Fruit fly (Drosophila melanogaster) whole organism, pupa: ENCODE results near the gene CG43156.

Source experiments
- CG10348 ChIP-seq: fragments of 200-800 bp; sonication (Bioruptor generic); IDR thresholded peaks from 2 replicates; pipeline ENCODE4 v1.3.6; 2022; ENCODE audit warnings: missing biosample characterization, missing genetic modification characterization
- CG15710 ChIP-seq: fragments of 200-800 bp; sonication (Bioruptor generic); optimal IDR thresholded peaks from 2 replicates; lab custom pipeline; 2018; ENCODE audit warnings: missing biosample characterization, mild to moderate bottlenecking, missing genetic modification characterization, moderate library complexity
- CG32121 ChIP-seq: fragments of 200-800 bp; sonication (Bioruptor generic); IDR thresholded peaks from 2 replicates; pipeline ENCODE4 v1.3.6; 2022; ENCODE audit warnings: missing biosample characterization, missing genetic modification characterization
- CG34367 ChIP-seq: fragments of 200-800 bp; sonication (Bioruptor generic); optimal IDR thresholded peaks from 2 replicates; lab custom pipeline; 2018; ENCODE audit warnings: missing biosample characterization, mild to moderate bottlenecking, missing genetic modification characterization
- CG4496 ChIP-seq: fragments of 200-800 bp; sonication (Bioruptor generic); IDR thresholded peaks from 3 replicates; pipeline ENCODE4 v1.3.6; 2022; ENCODE audit warnings: missing biosample characterization, missing genetic modification characterization
- CG8301 ChIP-seq: fragments of 200-800 bp; sonication (Bioruptor generic); optimal IDR thresholded peaks from 2 replicates; lab custom pipeline; 2018; ENCODE audit warnings: missing biosample characterization, mild to moderate bottlenecking, missing genetic modification characterization
- CG9948 ChIP-seq: fragments of 200-800 bp; sonication (Bioruptor generic); optimal IDR thresholded peaks from 2 replicates; lab custom pipeline; 2018; ENCODE audit warnings: missing biosample characterization, mild to moderate bottlenecking, missing genetic modification characterization, moderate library complexity
- D1 ChIP-seq: fragments of 200-800 bp; sonication (Bioruptor generic); optimal IDR thresholded peaks from 2 replicates; lab custom pipeline; 2018; ENCODE audit warnings: missing biosample characterization, mild to moderate bottlenecking, missing genetic modification characterization, moderate library complexity
- EcR ChIP-seq: fragments of 200-800 bp; sonication (Bioruptor generic); optimal IDR thresholded peaks from 3 replicates; lab custom pipeline; 2019; ENCODE audit warnings: missing biosample characterization, missing genetic modification characterization, mild to moderate bottlenecking, moderate library complexity, missing genetic modification reagents
- Ets98B ChIP-seq: fragments of 200-800 bp; sonication (Bioruptor generic); IDR thresholded peaks from 2 replicates; pipeline ENCODE4 v1.3.6; 2022; ENCODE audit warnings: missing biosample characterization, missing genetic modification characterization
- Pif1A ChIP-seq: fragments of 200-800 bp; sonication (Bioruptor generic); optimal IDR thresholded peaks from 3 replicates; lab custom pipeline; 2016; ENCODE audit warnings: missing biosample characterization, missing genetic modification characterization
- gl ChIP-seq: fragments of 200-800 bp; sonication (Bioruptor generic); optimal IDR thresholded peaks from 2 replicates; lab custom pipeline; 2018; ENCODE audit warnings: missing biosample characterization, mild to moderate bottlenecking, missing genetic modification characterization
- rn ChIP-seq: fragments of 200-800 bp; sonication (Bioruptor generic); IDR thresholded peaks from 2 replicates; pipeline ENCODE4 v1.3.6; 2022; ENCODE audit warnings: missing biosample characterization, missing genetic modification characterization

DNA sequence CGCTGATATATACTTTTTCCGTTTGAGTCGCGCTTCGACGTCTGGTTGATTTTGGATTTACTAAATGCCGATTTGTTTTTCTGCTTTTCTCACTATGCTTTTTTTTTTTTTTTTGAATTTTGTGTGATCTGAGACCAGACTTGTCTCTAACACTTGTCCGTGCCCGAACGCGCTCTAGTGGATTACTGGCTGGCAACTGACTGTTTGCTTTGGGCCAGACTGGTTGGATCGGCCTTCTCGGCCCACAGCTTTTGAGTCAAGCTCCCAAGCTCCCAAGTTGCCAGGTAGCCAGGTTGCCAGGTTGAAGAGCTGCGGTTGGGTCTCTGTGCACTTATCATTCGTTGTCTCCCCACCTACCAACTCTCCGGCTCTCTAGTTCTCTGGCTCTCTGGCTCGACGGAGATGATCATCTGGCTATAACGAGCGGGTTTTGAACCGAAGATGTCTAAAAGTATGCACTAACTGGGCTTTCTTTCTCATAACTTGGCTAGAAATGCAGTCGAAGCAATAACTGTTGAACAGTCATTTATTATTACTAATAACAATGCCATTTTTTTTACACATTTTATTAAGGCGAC, 10.5 kb upstream of the CG43156 start, which contains the start of gene pot:
- TF ChIP-seq Ets98B (GFP tag; lab: Robert Waterston, UW) (peak; percentile 43; the same call in 1 of the 2 replicates), D1 (tag; lab: Kevin White, UChicago) (no peak), rn (GFP tag; lab: Robert Waterston, UW) (no peak), Pif1A (GFP tag; lab: Kevin White, UChicago) (no peak), EcR (GFP tag; lab: Kevin White, UChicago) (no peak), CG15710 (tag; lab: Kevin White, UChicago) (no peak), CG4496 (GFP tag; lab: Robert Waterston, UW) (no peak), CG34367 (tag; lab: Kevin White, UChicago) (no peak), gl (no peak), CG8301 (no peak), CG10348 (GFP tag; lab: Robert Waterston, UW) (no peak), CG9948 (tag; lab: Kevin White, UChicago) (no peak), CG32121 (GFP tag; lab: Robert Waterston, UW) (no peak)
